Fruit fly (Drosophila melanogaster) whole organism, embryonic: ENCODE data around the gene CG31661.
A peak's percentile ranks its signal among the peaks of the same experiment; 100 is the strongest.

Source experiments
- ATbp ChIP-seq: fragments of 200-800 bp; sonication (Bioruptor generic); optimal IDR thresholded peaks from 2 replicates; lab custom pipeline; 2017; ENCODE audit warnings: missing biosample characterization, mild to moderate bottlenecking, missing genetic modification characterization, missing genetic modification reagents
- Atf6 ChIP-seq: fragments of 200-800 bp; sonication (Bioruptor generic); IDR thresholded peaks from 2 replicates; pipeline ENCODE4 v1.3.6; 2022; ENCODE audit warnings: missing biosample characterization, missing genetic modification characterization
- CG10654 ChIP-seq: fragments of 200-800 bp; sonication (Bioruptor generic); optimal IDR thresholded peaks from 2 replicates; lab custom pipeline; 2016; ENCODE audit warnings: missing biosample characterization, missing genetic modification characterization
- CG11723 ChIP-seq: fragments of 200-800 bp; sonication (Bioruptor generic); optimal IDR thresholded peaks from 2 replicates; lab custom pipeline; 2017; ENCODE audit warnings: missing biosample characterization, mild to moderate bottlenecking, missing genetic modification characterization
- CG16813 ChIP-seq: fragments of 200-800 bp; sonication (Bioruptor generic); IDR thresholded peaks from 3 replicates; pipeline ENCODE4 v1.3.6; 2022; ENCODE audit warnings: missing biosample characterization, missing genetic modification characterization; ENCODE audit not compliant: partially characterized antibody
- CG17361 ChIP-seq: fragments of 200-800 bp; sonication (Bioruptor generic); IDR thresholded peaks from 3 replicates; pipeline ENCODE4 v1.3.6; 2022; ENCODE audit warnings: missing biosample characterization, missing genetic modification characterization
- CG1832 ChIP-seq: fragments of 200-800 bp; sonication (Bioruptor generic); optimal IDR thresholded peaks from 2 replicates; lab custom pipeline; 2017; ENCODE audit warnings: missing biosample characterization, mild to moderate bottlenecking, missing genetic modification characterization, inconsistent platforms
- CG32772 ChIP-seq: fragments of 200-800 bp; sonication (Bioruptor generic); IDR thresholded peaks from 2 replicates; pipeline ENCODE4 v1.3.6; 2022; ENCODE audit warnings: missing biosample characterization, missing genetic modification characterization
- CG4360 ChIP-seq: fragments of 200-800 bp; sonication (Bioruptor generic); IDR thresholded peaks from 2 replicates; pipeline ENCODE4 v1.3.6; 2022; ENCODE audit warnings: missing biosample characterization, missing genetic modification characterization
- CG4404 ChIP-seq: fragments of 200-800 bp; sonication (Bioruptor generic); IDR thresholded peaks from 2 replicates; pipeline ENCODE4 v1.3.6; 2022; ENCODE audit warnings: missing biosample characterization, missing genetic modification characterization
- CG5245 ChIP-seq: fragments of 200-800 bp; sonication (Bioruptor generic); optimal IDR thresholded peaks from 3 replicates; lab custom pipeline; 2016; ENCODE audit warnings: missing biosample characterization, missing genetic modification characterization
- CG6689 ChIP-seq: fragments of 200-800 bp; sonication (Bioruptor generic); IDR thresholded peaks from 2 replicates; pipeline ENCODE4 v1.3.6; 2022; ENCODE audit warnings: missing biosample characterization, missing genetic modification characterization
- CG7786 ChIP-seq: fragments of 200-800 bp; sonication (Bioruptor generic); optimal IDR thresholded peaks from 2 replicates; lab custom pipeline; 2016; ENCODE audit warnings: missing biosample characterization, missing genetic modification characterization
- CG9215 ChIP-seq: fragments of 200-800 bp; sonication (Bioruptor generic); IDR thresholded peaks from 2 replicates; pipeline ENCODE4 v1.3.6; 2022; ENCODE audit warnings: missing biosample characterization, missing genetic modification characterization
- CG9727 ChIP-seq: fragments of 200-800 bp; sonication (Bioruptor generic); optimal IDR thresholded peaks from 3 replicates; lab custom pipeline; 2017; ENCODE audit warnings: missing biosample characterization, mild to moderate bottlenecking, missing genetic modification characterization
- CG9876 ChIP-seq: fragments of 200-800 bp; sonication (Bioruptor generic); optimal IDR thresholded peaks from 2 replicates; lab custom pipeline; 2016; ENCODE audit warnings: missing biosample characterization, missing genetic modification characterization
- Camta ChIP-seq: fragments of 200-800 bp; sonication (Bioruptor generic); optimal IDR thresholded peaks from 2 replicates; lab custom pipeline; 2016; ENCODE audit warnings: missing biosample characterization, missing genetic modification characterization
- CrebB ChIP-seq: fragments of 200-800 bp; sonication (Bioruptor generic); optimal IDR thresholded peaks from 3 replicates; lab custom pipeline; 2018; ENCODE audit warnings: missing biosample characterization, mild to moderate bottlenecking, missing genetic modification characterization
- Dip3 ChIP-seq: fragments of 200-800 bp; sonication (Bioruptor generic); optimal IDR thresholded peaks from 3 replicates; lab custom pipeline; 2016; ENCODE audit warnings: missing biosample characterization, missing genetic modification characterization
- Fer2 ChIP-seq: fragments of 200-800 bp; sonication (Bioruptor generic); optimal IDR thresholded peaks from 2 replicates; lab custom pipeline; 2018; ENCODE audit warnings: missing biosample characterization, mild to moderate bottlenecking, missing genetic modification characterization, moderate library complexity
- Hand ChIP-seq: fragments of 200-800 bp; sonication (Bioruptor generic); optimal IDR thresholded peaks from 2 replicates; lab custom pipeline; 2017; ENCODE audit warnings: mild to moderate bottlenecking, missing biosample characterization, missing genetic modification reagents, missing genetic modification characterization
- MBD-R2 ChIP-seq: fragments of 200-800 bp; sonication (Bioruptor generic); IDR thresholded peaks from 2 replicates; pipeline ENCODE4 v1.3.6; 2022; ENCODE audit warnings: missing biosample characterization, missing genetic modification characterization
- Max ChIP-seq: fragments of 200-800 bp; sonication (Bioruptor generic); optimal IDR thresholded peaks from 2 replicates; lab custom pipeline; 2016; ENCODE audit warnings: missing biosample characterization, mild to moderate bottlenecking, missing genetic modification characterization
- Mrtf ChIP-seq: fragments of 200-800 bp; sonication (Bioruptor generic); IDR thresholded peaks from 3 replicates; pipeline ENCODE4 v1.3.6; 2022; ENCODE audit warnings: missing biosample characterization, missing genetic modification characterization
- Pdp1 ChIP-seq, 2 experiments: fragments of 200-800 bp; sonication (Bioruptor generic); optimal IDR thresholded peaks; 3 replicates each; lab custom pipeline; 2016; ENCODE audit warnings: missing biosample characterization in 2 of 2, missing genetic modification characterization in 2 of 2, mild to moderate bottlenecking in 1 of 2, moderate library complexity in 1 of 2
- Side ChIP-seq: fragments of 200-800 bp; sonication (Bioruptor generic); optimal IDR thresholded peaks from 2 replicates; lab custom pipeline; 2016; ENCODE audit warnings: missing biosample characterization, missing genetic modification characterization
- Ssrp ChIP-seq: fragments of 200-800 bp; sonication (Bioruptor generic); optimal IDR thresholded peaks from 2 replicates; lab custom pipeline; 2018; ENCODE audit warnings: missing biosample characterization, mild to moderate bottlenecking, missing genetic modification characterization, moderate library complexity
- Xrp1 ChIP-seq: fragments of 200-800 bp; sonication (Bioruptor generic); IDR thresholded peaks from 2 replicates; pipeline ENCODE4 v1.3.6; 2022; ENCODE audit warnings: missing biosample characterization, missing genetic modification characterization
- al ChIP-seq: fragments of 200-800 bp; sonication (Bioruptor generic); IDR thresholded peaks from 2 replicates; pipeline ENCODE4 v1.3.6; 2022; ENCODE audit warnings: missing biosample characterization, missing genetic modification characterization
- bsh ChIP-seq, 2 experiments: fragments of 200-800 bp; sonication (Bioruptor generic); optimal IDR thresholded peaks; 2 replicates each; lab custom pipeline; 2017 to 2018; ENCODE audit warnings: mild to moderate bottlenecking in 2 of 2, missing biosample characterization in 2 of 2, missing genetic modification characterization in 2 of 2, moderate library complexity in 1 of 2
- corto ChIP-seq: fragments of 200-800 bp; sonication (Bioruptor generic); optimal IDR thresholded peaks from 2 replicates; lab custom pipeline; 2016; ENCODE audit warnings: missing biosample characterization, mild to moderate bottlenecking, missing genetic modification characterization, moderate library complexity
- dimm ChIP-seq: fragments of 200-800 bp; sonication (Bioruptor generic); IDR thresholded peaks from 2 replicates; pipeline ENCODE4 v1.3.6; 2022; ENCODE audit warnings: missing biosample characterization, missing genetic modification characterization
- fd102C ChIP-seq: fragments of 200-800 bp; sonication (Bioruptor generic); optimal IDR thresholded peaks from 2 replicates; lab custom pipeline; 2018; ENCODE audit warnings: missing biosample characterization, mild to moderate bottlenecking, missing genetic modification characterization, moderate library complexity
- gem ChIP-seq: fragments of 200-800 bp; sonication (Bioruptor generic); optimal IDR thresholded peaks from 2 replicates; lab custom pipeline; 2019; ENCODE audit warnings: missing biosample characterization, mild to moderate bottlenecking, missing genetic modification characterization, moderate library complexity
- lilli ChIP-seq: fragments of 200-800 bp; sonication (Bioruptor generic); optimal IDR thresholded peaks from 3 replicates; lab custom pipeline; 2016; ENCODE audit warnings: missing biosample characterization, missing genetic modification characterization
- lola ChIP-seq, 3 experiments: fragments of >200 bp in 2 of 3; fragments of 200-800 bp in 1 of 3; sonication (Bioruptor generic) in 1 of 3; optimal IDR thresholded peaks; 2 replicates each; lab custom pipeline; 2017 to 2019; ENCODE audit warnings: missing biosample characterization in 3 of 3, missing genetic modification characterization in 3 of 3, mild to moderate bottlenecking in 1 of 3, moderate library complexity in 1 of 3
- nau ChIP-seq: fragments of 200-800 bp; sonication (Bioruptor generic); optimal IDR thresholded peaks from 3 replicates; lab custom pipeline; 2017; ENCODE audit warnings: missing biosample characterization, mild to moderate bottlenecking, missing genetic modification characterization, missing genetic modification reagents
- nerfin-1 ChIP-seq: fragments of 200-800 bp; sonication (Bioruptor generic); optimal IDR thresholded peaks from 3 replicates; lab custom pipeline; 2019; ENCODE audit warnings: missing biosample characterization, mild to moderate bottlenecking, missing genetic modification characterization, moderate library complexity
- odd ChIP-seq: fragments of 200-800 bp; sonication (Bioruptor generic); optimal IDR thresholded peaks from 2 replicates; lab custom pipeline; 2017; ENCODE audit warnings: missing biosample characterization, mild to moderate bottlenecking, missing genetic modification characterization
- pho ChIP-seq: fragments of 200-800 bp; sonication (Bioruptor generic); optimal IDR thresholded peaks from 2 replicates; lab custom pipeline; 2016; ENCODE audit warnings: missing biosample characterization, missing genetic modification characterization
- phol ChIP-seq: fragments of 200-800 bp; sonication (Bioruptor generic); optimal IDR thresholded peaks from 3 replicates; lab custom pipeline; 2018; ENCODE audit warnings: missing biosample characterization, mild to moderate bottlenecking, missing genetic modification characterization, moderate library complexity
- prd ChIP-seq, 3 experiments: fragments of >200 bp in 2 of 3; fragments of 200-800 bp in 1 of 3; sonication (Bioruptor generic) in 1 of 3; optimal IDR thresholded peaks in 2 of 3; IDR thresholded peaks in 1 of 3; 2 replicates in 2 of 3; 3 replicates in 1 of 3; pipeline versions ENCODE4 v1.3.6 to Lab custom; 2017 to 2022; ENCODE audit warnings: missing biosample characterization in 1 of 3, missing genetic modification characterization in 1 of 3
- pum ChIP-seq: fragments of 200-800 bp; sonication (Bioruptor generic); optimal IDR thresholded peaks from 2 replicates; lab custom pipeline; 2016; ENCODE audit warnings: missing biosample characterization, missing genetic modification characterization
- scrt ChIP-seq: fragments of 200-800 bp; sonication (Bioruptor generic); optimal IDR thresholded peaks from 2 replicates; lab custom pipeline; 2018; ENCODE audit warnings: missing biosample characterization, mild to moderate bottlenecking, missing genetic modification characterization, moderate library complexity
- sd ChIP-seq: fragments of 200-800 bp; sonication (Bioruptor generic); optimal IDR thresholded peaks from 3 replicates; lab custom pipeline; 2018; ENCODE audit warnings: missing biosample characterization, mild to moderate bottlenecking, missing genetic modification characterization, moderate library complexity
- seq ChIP-seq: fragments of 200-800 bp; sonication (Bioruptor generic); IDR thresholded peaks from 2 replicates; pipeline ENCODE4 v1.3.6; 2022; ENCODE audit warnings: missing biosample characterization, missing genetic modification characterization
- ssp ChIP-seq: fragments of 200-800 bp; sonication (Bioruptor generic); IDR thresholded peaks from 2 replicates; pipeline ENCODE4 v1.3.6; 2022; ENCODE audit warnings: missing biosample characterization, missing genetic modification characterization
- tll ChIP-seq, 2 experiments: fragments of 200-800 bp in 1 of 2; fragments of >200 bp in 1 of 2; sonication (Bioruptor generic) in 1 of 2; optimal IDR thresholded peaks; 2 replicates each; lab custom pipeline; 2017 to 2019; ENCODE audit warnings: missing biosample characterization in 2 of 2, missing genetic modification characterization in 2 of 2, mild to moderate bottlenecking in 1 of 2, moderate library complexity in 1 of 2
- zf30C ChIP-seq: fragments of 200-800 bp; sonication (Bioruptor generic); optimal IDR thresholded peaks from 3 replicates; lab custom pipeline; 2018; ENCODE audit warnings: missing biosample characterization, mild to moderate bottlenecking, missing genetic modification characterization

CG31661 gene

dm6 chr2L:1456305-1456704 lies 40.7 kb upstream of the CG31661 start (continued):
- TF ChIP-seq ATbp (peak; percentile 45), CG5245 (GFP tag; lab: Kevin White, UChicago) (peak; percentile 44), CG10654 (peak; percentile 46), CG1832 (GFP tag; lab: Kevin White, UChicago) (no peak), CG9876 (GFP tag; lab: Kevin White, UChicago) (no peak), corto (GFP tag; lab: Kevin White, UChicago) (no peak), Xrp1 (GFP tag; lab: Robert Waterston, UW) (peak; percentile 91), Dip3 (no peak), dimm (GFP tag; lab: Robert Waterston, UW) (no peak), sd (no peak), CG11723 (GFP tag; lab: Kevin White, UChicago) (no peak), Hand (GFP tag; lab: Kevin White, UChicago) (no peak), pho (no peak), nerfin-1 (peak; percentile 46), Pdp1 (GFP tag; optimal IDR thresholded peaks at IDR 0.05; lab: Kevin White, UChicago) (no peak), CG16813 (GFP tag; lab: Robert Waterston, UW) (no peak), lilli (GFP tag; lab: Kevin White, UChicago) (peak; percentile 15), Max (GFP tag; lab: Kevin White, UChicago) (no peak), seq (GFP tag; lab: Robert Waterston, UW) (no peak), CG9215 (no peak), Camta (GFP tag; lab: Kevin White, UChicago) (no peak)

dm6 chr2L:1456822-1457221 lies 40.2 kb upstream of the CG31661 start:
- TF ChIP-seq MBD-R2 (no peak), Fer2 (tag; lab: Kevin White, UChicago) (no peak), CG6689 (GFP tag; lab: Robert Waterston, UW) (peak; percentile 42; the same call in 1 of the 2 replicates), CG4360 (GFP tag; lab: Robert Waterston, UW) (no peak), fd102C (GFP tag; lab: Kevin White, UChicago) (peak; percentile 42), ssp (GFP tag; lab: Robert Waterston, UW) (0 out of 2 replicates have a peak, but pooled peaks have one; percentile 14), CG4404 (peak; percentile 75), phol (peak; percentile 32), tll (GFP tag; optimal IDR thresholded peaks at IDR 0.05; lab: Kevin White, UChicago) (peak in 1 of 2 experiments; percentile 33), CG7786 (GFP tag; lab: Kevin White, UChicago) (no peak), CG17361 (peak; percentile 23; the same call in 1 of the 3 replicates), bsh (GFP tag; optimal IDR thresholded peaks at IDR 0.05; lab: Kevin White, UChicago) (peak; percentile 28 to 33), al (no peak), zf30C (GFP tag; lab: Kevin White, UChicago) (no peak), CG9727 (GFP tag; lab: Kevin White, UChicago) (no peak), Ssrp (tag; lab: Kevin White, UChicago) (peak; percentile 20), prd (optimal IDR thresholded peaks at IDR 0.05; lab: Kevin White, UChicago) (no peak), prd (GFP tag; IDR thresholded peaks at IDR 0.05; lab: Robert Waterston, UW) (peak; percentile 82; the same call in 2 of the 3 replicates), lilli (GFP tag; lab: Kevin White, UChicago) (no peak), lola (GFP tag; optimal IDR thresholded peaks at IDR 0.05; lab: Kevin White, UChicago) (peak in 1 of 3 experiments; percentile 23), Mrtf (GFP tag; lab: Robert Waterston, UW) (no peak), nau (no peak), odd (GFP tag; lab: Kevin White, UChicago) (no peak), gem (peak; percentile 50), CG32772 (no peak), scrt (GFP tag; lab: Kevin White, UChicago) (no peak), pum (peak; percentile 3), CrebB (tag; lab: Kevin White, UChicago) (no peak), Pdp1 (GFP tag; optimal IDR thresholded peaks at IDR 0.05; lab: Kevin White, UChicago) (peak in 1 of 2 experiments; percentile 2), Side (no peak), Atf6 (GFP tag; lab: Robert Waterston, UW) (no peak)
